Worm (Caenorhabditis elegans) whole organism, L4/young adult: ENCODE results near the gene nhr-196.

ENCODE experiments used
- W03F9.2 ChIP-seq: fragments of 150-350 bp; optimal IDR thresholded peaks from 2 replicates; lab custom pipeline; 2014; ENCODE audit warnings: missing biosample characterization, missing genetic modification characterization
- dao-5 ChIP-seq: sonication (generic microtip); optimal IDR thresholded peaks from 2 replicates; lab custom pipeline; 2016; ENCODE audit warnings: missing genotype, missing genetic modification characterization, moderate library complexity, missing compliant biosample characterization
- him-1 ChIP-seq: sonication (generic microtip); optimal IDR thresholded peaks from 2 replicates; lab custom pipeline; 2016; ENCODE audit warnings: missing genotype, missing genetic modification reagents, missing genetic modification characterization, missing compliant biosample characterization

DNA sequence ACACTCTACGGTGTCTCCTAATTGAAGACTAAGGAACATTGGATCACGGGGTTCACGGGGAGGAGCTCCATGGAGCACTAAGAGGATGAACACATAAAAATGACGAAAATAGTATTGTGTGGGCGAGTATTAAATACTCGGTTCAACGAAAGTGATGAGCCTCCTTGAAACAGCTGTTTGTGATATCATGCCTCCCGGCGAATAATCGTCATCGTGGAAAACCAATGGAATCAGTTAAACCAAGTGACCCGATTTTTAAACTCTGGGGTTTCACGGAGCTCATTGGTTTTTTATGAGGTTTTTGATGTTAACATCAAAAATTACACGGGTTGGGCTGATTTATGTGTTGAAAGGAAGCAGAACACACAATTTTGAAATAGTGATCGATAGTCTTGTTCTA, 23.9 kb upstream of the nhr-196 start:
- TF ChIP-seq dao-5 (tag; lab: Kevin White, UChicago) (no peak), W03F9.2 (tag; lab: Kevin White, UChicago) (no peak), him-1 (no peak)
